Comparison of ENCODE assay signal across 2 worm cellular contexts in the genomic region with DNA sequence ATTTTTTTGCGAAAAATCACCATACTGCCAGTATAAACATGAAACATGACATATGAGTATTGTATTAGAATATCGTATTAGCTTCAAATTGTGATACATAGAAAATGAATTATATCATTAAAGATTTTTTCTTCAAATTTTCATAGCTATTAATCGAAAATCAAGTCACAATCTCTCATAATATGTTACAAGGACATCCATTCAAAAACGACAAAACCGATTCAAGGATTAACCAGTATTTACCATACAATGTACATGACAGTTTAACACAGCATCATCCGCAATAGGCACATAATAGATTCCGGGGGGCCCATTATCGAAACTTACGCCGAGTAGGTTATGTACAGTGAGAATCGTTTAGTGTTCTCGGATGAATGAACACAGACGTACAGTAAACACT.
TF ChIP-seq lines count a peak whose summit lies in the region.

No protein-coding gene starts in this region.

TF ChIP-seq in whole organism, L1 larva, 84 proteins besides CTCF, POLR2A, EP300 and RAD21:
- TF ChIP-seq nhr-85 (tag; lab: Kevin White, UChicago) (peak; percentile 26), efl-1 (optimal IDR thresholded peaks at IDR 0.05; lab: Kevin White, UChicago) (no peak), efl-1 (GFP tag; optimal IDR thresholded peaks at IDR 0.05 in 1 of 2; lab: Kevin White, UChicago) (peak in 1 of 2 experiments; percentile 81), lin-13 (GFP tag; optimal IDR thresholded peaks at IDR 0.05; lab: Kevin White, UChicago) (no peak), pax-3 (tag; optimal IDR thresholded peaks at IDR 0.05; lab: Kevin White, UChicago) (no peak), fkh-8 (tag; optimal IDR thresholded peaks at IDR 0.05; lab: Kevin White, UChicago) (no peak)

TF ChIP-seq in whole organism, L4 larva, 104 proteins besides CTCF, POLR2A, EP300 and RAD21:
- TF ChIP-seq ceh-82 (tag; optimal IDR thresholded peaks at IDR 0.05; lab: Kevin White, UChicago) (no peak), aha-1 (tag; lab: Kevin White, UChicago) (peak; percentile 87), Y48G9A.11 (GFP tag; IDR thresholded peaks at IDR 0.05; lab: Robert Waterston, UW) (no peak), unc-62 (GFP tag; optimal IDR thresholded peaks at IDR 0.05 in 1 of 2; lab: Kevin White, UChicago) (peak in 1 of 2 experiments; percentile 55), unc-62 (tag; optimal IDR thresholded peaks at IDR 0.05; lab: Kevin White, UChicago) (no peak), nhr-6 (tag; optimal IDR thresholded peaks at IDR 0.05; lab: Kevin White, UChicago) (no peak), spr-1 (tag; optimal IDR thresholded peaks at IDR 0.05; lab: Kevin White, UChicago) (no peak)
